Fruit fly (Drosophila melanogaster): ENCODE measurements around the gene CG6974.

dm6 chr3R:15113584-15113983 is 34.5 kb upstream of the CG6974 start:
- no peak for TF ChIP-seq psq (optimal IDR thresholded peaks at IDR 0.05)
- TF ChIP-seq usp (GFP tag; optimal IDR thresholded peaks at IDR 0.05) = no peak

Data from whole organism.